Worm (Caenorhabditis elegans) whole organism, mixed stage, embryonic: ENCODE measurements around the gene F35H10.3.
A peak's percentile ranks its signal among the peaks of the same experiment; 100 is the strongest.

Experiments used
- M03D4.4 ChIP-seq: sonication (generic microtip); optimal IDR thresholded peaks from 2 replicates; lab custom pipeline; 2017; ENCODE audit warnings: mild to moderate bottlenecking, missing genetic modification characterization, missing compliant biosample characterization
- bed-3 ChIP-seq: fragments of 200-800 bp; sonication (Bioruptor generic); optimal IDR thresholded peaks from 3 replicates; lab custom pipeline; 2018; ENCODE audit warnings: mild to moderate bottlenecking, missing genetic modification characterization, moderate library complexity, missing compliant biosample characterization
- blmp-1 ChIP-seq: fragments of 150-350 bp; optimal IDR thresholded peaks from 2 replicates; lab custom pipeline; 2014; ENCODE audit warnings: missing biosample characterization, missing genetic modification characterization
- ceh-39 ChIP-seq: fragments of 150-350 bp; optimal IDR thresholded peaks from 2 replicates; lab custom pipeline; 2014; ENCODE audit warnings: missing biosample characterization, missing genetic modification characterization
- ceh-43 ChIP-seq: fragments of 200-800 bp; sonication (Bioruptor generic); optimal IDR thresholded peaks from 2 replicates; lab custom pipeline; 2018; ENCODE audit warnings: mild to moderate bottlenecking, missing genetic modification characterization, moderate library complexity, missing compliant biosample characterization
- ceh-83 ChIP-seq: fragments of 200-800 bp; sonication (Bioruptor generic); optimal IDR thresholded peaks from 2 replicates; lab custom pipeline; 2018; ENCODE audit warnings: mild to moderate bottlenecking, missing genetic modification characterization, missing compliant biosample characterization
- ces-1 ChIP-seq: fragments of 150-350 bp; optimal IDR thresholded peaks from 2 replicates; lab custom pipeline; 2014; ENCODE audit warnings: missing biosample characterization, missing genetic modification reagents, missing genetic modification characterization
- cnd-1 ChIP-seq: fragments of 200-800 bp; sonication (Bioruptor generic); optimal IDR thresholded peaks from 2 replicates; lab custom pipeline; 2018; ENCODE audit warnings: mild to moderate bottlenecking, missing genetic modification characterization, missing compliant biosample characterization
- drap-1 ChIP-seq: fragments of 200-800 bp; sonication (Bioruptor generic); optimal IDR thresholded peaks from 3 replicates; lab custom pipeline; 2018; ENCODE audit warnings: mild to moderate bottlenecking, missing genetic modification characterization, missing compliant biosample characterization
- elt-1 ChIP-seq: sonication (generic microtip); optimal IDR thresholded peaks from 2 replicates; lab custom pipeline; 2017; ENCODE audit warnings: missing genetic modification characterization, mild to moderate bottlenecking, missing compliant biosample characterization, antibody characterized with exemption, moderate library complexity, borderline replicate concordance; ENCODE audit not compliant: insufficient read depth
- elt-3 ChIP-seq: fragments of 150-350 bp; optimal IDR thresholded peaks from 2 replicates; lab custom pipeline; 2014; ENCODE audit warnings: missing biosample characterization, missing genetic modification characterization
- flh-1 ChIP-seq: fragments of 200-800 bp; sonication (Bioruptor generic); optimal IDR thresholded peaks from 2 replicates; lab custom pipeline; 2018; ENCODE audit warnings: mild to moderate bottlenecking, missing genetic modification characterization, moderate library complexity, missing compliant biosample characterization
- ham-2 ChIP-seq: fragments of 200-800 bp; sonication (Bioruptor generic); optimal IDR thresholded peaks from 2 replicates; lab custom pipeline; 2018; ENCODE audit warnings: mild to moderate bottlenecking, missing genetic modification characterization, missing compliant biosample characterization
- hlh-1 ChIP-seq: fragments of 150-350 bp; optimal IDR thresholded peaks from 2 replicates; lab custom pipeline; 2014; ENCODE audit warnings: missing biosample characterization, missing genetic modification reagents, missing genetic modification characterization
- lin-13 ChIP-seq: fragments of 150-350 bp; optimal IDR thresholded peaks from 2 replicates; lab custom pipeline; 2014; ENCODE audit warnings: missing biosample characterization, missing genetic modification characterization
- lin-32 ChIP-seq: fragments of 200-800 bp; sonication (Bioruptor generic); optimal IDR thresholded peaks from 2 replicates; lab custom pipeline; 2018; ENCODE audit warnings: mild to moderate bottlenecking, missing genetic modification characterization, missing compliant biosample characterization
- lsy-2 ChIP-seq: fragments of 150-350 bp; optimal IDR thresholded peaks from 2 replicates; lab custom pipeline; 2014; ENCODE audit warnings: missing biosample characterization, missing genetic modification characterization
- mab-5 ChIP-seq: fragments of 150-350 bp; optimal IDR thresholded peaks from 2 replicates; lab custom pipeline; 2014; ENCODE audit warnings: missing biosample characterization, missing genetic modification characterization
- mep-1 ChIP-seq: fragments of 150-350 bp; optimal IDR thresholded peaks from 2 replicates; lab custom pipeline; 2017; ENCODE audit warnings: missing biosample characterization, missing genetic modification reagents, missing genetic modification characterization, inconsistent platforms
- mls-2 ChIP-seq: sonication (generic microtip); optimal IDR thresholded peaks from 2 replicates; lab custom pipeline; 2016; ENCODE audit warnings: mild to moderate bottlenecking, missing genetic modification characterization, moderate library complexity, missing compliant biosample characterization
- nhr-12 ChIP-seq: fragments of 150-350 bp; optimal IDR thresholded peaks from 2 replicates; lab custom pipeline; 2014; ENCODE audit warnings: missing biosample characterization, missing genetic modification characterization
- nhr-2 ChIP-seq: fragments of 150-350 bp; optimal IDR thresholded peaks from 2 replicates; lab custom pipeline; 2014; ENCODE audit warnings: missing biosample characterization, missing genetic modification characterization
- nhr-237 ChIP-seq: fragments of 150-350 bp; optimal IDR thresholded peaks from 2 replicates; lab custom pipeline; 2014; ENCODE audit warnings: missing biosample characterization, missing genetic modification characterization
- nhr-28 ChIP-seq: fragments of 150-350 bp; optimal IDR thresholded peaks from 2 replicates; lab custom pipeline; 2014; ENCODE audit warnings: missing biosample characterization, missing genetic modification characterization
- nhr-76 ChIP-seq: sonication (generic microtip); optimal IDR thresholded peaks from 2 replicates; lab custom pipeline; 2017; ENCODE audit warnings: missing biosample characterization, missing genetic modification characterization
- pha-4 ChIP-seq: fragments of 150-350 bp; optimal IDR thresholded peaks from 2 replicates; lab custom pipeline; 2018; ENCODE audit warnings: missing biosample characterization, missing genetic modification reagents, missing genetic modification characterization
- sem-2 ChIP-seq: fragments of 200-800 bp; sonication (Bioruptor generic); optimal IDR thresholded peaks from 2 replicates; lab custom pipeline; 2018; ENCODE audit warnings: mild to moderate bottlenecking, missing genetic modification characterization, missing compliant biosample characterization
- snpc-4 ChIP-seq: fragments of 150-350 bp; optimal IDR thresholded peaks from 2 replicates; lab custom pipeline; 2014; ENCODE audit warnings: missing biosample characterization, missing genetic modification characterization
- sptf-1 ChIP-seq: sonication (generic microtip); optimal IDR thresholded peaks from 2 replicates; lab custom pipeline; 2017; ENCODE audit warnings: mild to moderate bottlenecking, missing genetic modification characterization, moderate library complexity, missing compliant biosample characterization
- tbx-8 ChIP-seq: fragments of 200-800 bp; sonication (Bioruptor generic); optimal IDR thresholded peaks from 2 replicates; lab custom pipeline; 2018; ENCODE audit warnings: mild to moderate bottlenecking, missing genetic modification characterization, moderate library complexity, missing compliant biosample characterization
- unc-120 ChIP-seq: sonication (generic microtip); optimal IDR thresholded peaks from 2 replicates; lab custom pipeline; 2017; ENCODE audit warnings: missing genetic modification characterization, missing compliant biosample characterization; ENCODE audit not compliant: poor library complexity, severe bottlenecking
- unc-39 ChIP-seq: fragments of 150-350 bp; optimal IDR thresholded peaks from 2 replicates; lab custom pipeline; 2014; ENCODE audit warnings: missing biosample characterization, missing genetic modification characterization
- unc-62 ChIP-seq: fragments of 150-350 bp; optimal IDR thresholded peaks from 2 replicates; lab custom pipeline; 2014; ENCODE audit warnings: missing biosample characterization, missing genetic modification reagents, missing genetic modification characterization
- zip-8 ChIP-seq: fragments of 150-350 bp; optimal IDR thresholded peaks from 2 replicates; lab custom pipeline; 2014; ENCODE audit warnings: missing biosample characterization, missing genetic modification characterization
- ztf-11 ChIP-seq: fragments of 150-350 bp; optimal IDR thresholded peaks from 2 replicates; lab custom pipeline; 2014; ENCODE audit warnings: missing biosample characterization, missing genetic modification characterization

Gene F35H10.3

ce11 chrIV:8333034-8333433, 7.3 kb downstream of the F35H10.3 start:
- no peak for TF ChIP-seq unc-62
- TF ChIP-seq ham-2 (GFP tag; lab: Kevin White, UChicago): no peak
- no peak for TF ChIP-seq lin-13 (tag; lab: Kevin White, UChicago)

- TF ChIP-seq elt-3 (tag; lab: Kevin White, UChicago): no peak
- TF ChIP-seq lin-13 (tag; lab: Kevin White, UChicago): no peak
- no peak for TF ChIP-seq snpc-4 (tag; lab: Kevin White, UChicago)
- no peak for TF ChIP-seq mab-5 (tag; lab: Kevin White, UChicago)
- no peak for TF ChIP-seq unc-39 (tag; lab: Kevin White, UChicago)
- TF ChIP-seq unc-62: no peak
- TF ChIP-seq zip-8: no peak
- TF ChIP-seq ces-1 (GFP tag; lab: Kevin White, UChicago): no peak
- TF ChIP-seq sem-2 (GFP tag; lab: Kevin White, UChicago): no peak
- no peak for TF ChIP-seq drap-1 (GFP tag; lab: Kevin White, UChicago)
- no peak for TF ChIP-seq unc-120 (tag; lab: Kevin White, UChicago)
- no peak for TF ChIP-seq ceh-83 (GFP tag; lab: Kevin White, UChicago)
- no peak for TF ChIP-seq nhr-76 (tag; lab: Kevin White, UChicago)
- no peak for TF ChIP-seq cnd-1 (tag; lab: Kevin White, UChicago)
- no peak for TF ChIP-seq ham-2 (GFP tag; lab: Kevin White, UChicago)
- no peak for TF ChIP-seq tbx-8 (GFP tag; lab: Kevin White, UChicago)
- TF ChIP-seq, all 35 proteins: peak for 0
Measured at ce11 chrIV:8333554-8333953, 7.8 kb downstream of the F35H10.3 start.

ce11 chrIV:8333954-8333987, 8.0 kb downstream of the F35H10.3 start, which contains the start of gene his-31:
TSS of gene his-31 (minus strand) at chrIV:8333983.
- no peak for TF ChIP-seq mep-1 (tag; lab: Kevin White, UChicago)
- TF ChIP-seq elt-3 (tag; lab: Kevin White, UChicago): no peak
- TF ChIP-seq lin-13 (tag; lab: Kevin White, UChicago): no peak
- TF ChIP-seq ham-2 (GFP tag; lab: Kevin White, UChicago): no peak
- no peak for TF ChIP-seq M03D4.4 (tag; lab: Kevin White, UChicago)
- no peak for TF ChIP-seq ceh-83 (GFP tag; lab: Kevin White, UChicago)
- TF ChIP-seq nhr-237 (tag; lab: Kevin White, UChicago): no peak
- no peak for TF ChIP-seq hlh-1 (tag; lab: Kevin White, UChicago)
- TF ChIP-seq ztf-11 (tag; lab: Kevin White, UChicago): no peak
- no peak for TF ChIP-seq tbx-8 (GFP tag; lab: Kevin White, UChicago)
- no peak for TF ChIP-seq sptf-1 (tag; lab: Kevin White, UChicago)
- TF ChIP-seq lin-32 (GFP tag; lab: Kevin White, UChicago): no peak
- TF ChIP-seq unc-62: no peak
- TF ChIP-seq elt-1 (tag; lab: Kevin White, UChicago): no peak
- no peak for TF ChIP-seq snpc-4 (tag; lab: Kevin White, UChicago)
- no peak for TF ChIP-seq nhr-2 (tag; lab: Kevin White, UChicago)

ce11 chrIV:8333988-8334863, 8.5 kb downstream of the F35H10.3 start, which contains the start of gene his-32:
TSS of gene his-32 (plus strand) at chrIV:8334305.
- TF ChIP-seq elt-3 (tag; lab: Kevin White, UChicago): no peak
- no peak for TF ChIP-seq unc-120 (tag; lab: Kevin White, UChicago)
- peak; percentile 78 for TF ChIP-seq sem-2 (GFP tag; lab: Kevin White, UChicago)
- TF ChIP-seq M03D4.4 (tag; lab: Kevin White, UChicago): peak; percentile 75
- TF ChIP-seq ceh-43 (GFP tag; lab: Kevin White, UChicago): peak; percentile 45
- peak; percentile 92 for TF ChIP-seq mep-1 (tag; lab: Kevin White, UChicago)
- TF ChIP-seq mab-5 (tag; lab: Kevin White, UChicago): no peak
- TF ChIP-seq nhr-2 (tag; lab: Kevin White, UChicago): peak; percentile 76
- no peak for TF ChIP-seq ham-2 (GFP tag; lab: Kevin White, UChicago)
- TF ChIP-seq snpc-4 (tag; lab: Kevin White, UChicago): no peak
- peak; percentile 96 for TF ChIP-seq unc-39 (tag; lab: Kevin White, UChicago)
- peak; percentile 39 for TF ChIP-seq ces-1 (GFP tag; lab: Kevin White, UChicago)
- peak; percentile 65 for TF ChIP-seq lin-32 (GFP tag; lab: Kevin White, UChicago)
- TF ChIP-seq unc-62: peak; percentile 89
- peak; percentile 72 for TF ChIP-seq tbx-8 (GFP tag; lab: Kevin White, UChicago)
- TF ChIP-seq elt-1 (tag; lab: Kevin White, UChicago): peak; percentile 20
- no peak for TF ChIP-seq nhr-237 (tag; lab: Kevin White, UChicago)
- TF ChIP-seq drap-1 (GFP tag; lab: Kevin White, UChicago): peak; percentile 63
- TF ChIP-seq zip-8: no peak
- TF ChIP-seq hlh-1 (tag; lab: Kevin White, UChicago): peak; percentile 64
- TF ChIP-seq lin-13 (tag; lab: Kevin White, UChicago): peak; percentile 98
- TF ChIP-seq bed-3 (GFP tag; lab: Kevin White, UChicago): no peak
- no peak for TF ChIP-seq nhr-76 (tag; lab: Kevin White, UChicago)
- TF ChIP-seq lsy-2 (tag; lab: Kevin White, UChicago): peak; percentile 78
- TF ChIP-seq blmp-1: no peak
- peak; percentile 98 for TF ChIP-seq ztf-11 (tag; lab: Kevin White, UChicago)
- TF ChIP-seq nhr-12 (tag; lab: Kevin White, UChicago): peak; percentile 87
- peak; percentile 70 for TF ChIP-seq sptf-1 (tag; lab: Kevin White, UChicago)
- TF ChIP-seq pha-4 (tag; lab: Kevin White, UChicago): peak; percentile 92
- TF ChIP-seq ceh-39: peak; percentile 99
- peak; percentile 76 for TF ChIP-seq ceh-83 (GFP tag; lab: Kevin White, UChicago)
- TF ChIP-seq flh-1: no peak
- no peak for TF ChIP-seq nhr-28 (tag; lab: Kevin White, UChicago)
- TF ChIP-seq mls-2 (tag; lab: Kevin White, UChicago): peak; percentile 61
- TF ChIP-seq cnd-1 (tag; lab: Kevin White, UChicago): peak; percentile 95
